Worm (Caenorhabditis elegans): ENCODE results near the gene C28A5.1.

DNA sequence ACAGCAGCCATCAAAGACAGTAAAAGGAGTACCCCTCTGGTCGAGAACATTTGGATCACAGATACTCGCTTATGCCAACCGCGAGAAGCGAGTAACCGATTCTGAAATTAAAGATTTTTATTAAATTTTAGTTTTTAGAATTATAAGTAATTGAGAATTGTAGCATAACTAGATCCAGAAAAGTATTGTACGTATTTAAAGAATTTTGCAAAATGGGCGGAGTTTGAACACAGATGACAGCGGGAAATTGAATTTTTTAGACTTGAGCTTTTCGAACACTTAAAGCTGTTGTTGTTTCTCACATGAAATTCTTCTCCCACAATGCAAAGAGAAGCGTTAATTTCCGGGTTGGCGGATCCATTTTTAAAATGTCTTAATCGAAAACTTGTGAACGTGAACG lies 43.3 kb upstream of the C28A5.1 start, which contains the start of gene ins-17:
- TF ChIP-seq unc-62 (GFP tag; optimal IDR thresholded peaks at IDR 0.05) = no peak
- no peak for TF ChIP-seq blmp-1 (tag; optimal IDR thresholded peaks at IDR 0.05)
- no peak for TF ChIP-seq nhr-237 (tag; optimal IDR thresholded peaks at IDR 0.05)

Measured in whole organism, mixed stage, embryonic.